In genomic region chrV:10023062-10023536, ce11 we compare ENCODE assay signal across 2 worm cellular contexts.
TF ChIP-seq lines count a peak whose summit lies in the region.

No protein-coding gene starts in this region.

TF ChIP-seq in whole organism, L4 larva, 104 proteins besides CTCF, POLR2A, EP300 and RAD21:
- no peak for TF ChIP-seq ZK337.2 (GFP tag; IDR thresholded peaks at IDR 0.05; lab: Robert Waterston, UW)
- TF ChIP-seq aly-2 (tag; optimal IDR thresholded peaks at IDR 0.05; lab: Kevin White, UChicago), result peak; percentile 59
- TF ChIP-seq nhr-102 (tag; optimal IDR thresholded peaks at IDR 0.05; lab: Kevin White, UChicago), result no peak
- TF ChIP-seq Y105C5A.15 (GFP tag; IDR thresholded peaks at IDR 0.05; lab: Robert Waterston, UW), result no peak
- TF ChIP-seq nhr-25 (tag; optimal IDR thresholded peaks at IDR 0.05; lab: Kevin White, UChicago; ENCODE audit: borderline replicate concordance, insufficient read depth), result no peak
- TF ChIP-seq pha-4 (GFP tag; IDR thresholded peaks at IDR 0.05; lab: Robert Waterston, UW), result peak; percentile 45; the same call in 1 of the 2 replicates
- TF ChIP-seq pha-4 (tag; optimal IDR thresholded peaks at IDR 0.05; lab: Kevin White, UChicago), result no peak
- TF ChIP-seq F49E8.2 (tag; optimal IDR thresholded peaks at IDR 0.05; lab: Kevin White, UChicago; ENCODE audit: borderline replicate concordance), result peak; percentile 52
- TF ChIP-seq zfp-2 (tag; optimal IDR thresholded peaks at IDR 0.05; lab: Kevin White, UChicago), result no peak
- TF ChIP-seq unc-130 (GFP tag; optimal IDR thresholded peaks at IDR 0.05; lab: Kevin White, UChicago), result peak; percentile 81
- TF ChIP-seq set-16 (GFP tag; IDR thresholded peaks at IDR 0.05; lab: Robert Waterston, UW), result no peak
- peak; percentile 46 for TF ChIP-seq lin-38 (GFP tag; IDR thresholded peaks at IDR 0.05; lab: Robert Waterston, UW)
- TF ChIP-seq gei-8 (GFP tag; optimal IDR thresholded peaks at IDR 0.05; lab: Kevin White, UChicago), result peak; percentile 2
- no peak for TF ChIP-seq mxl-3 (GFP tag; optimal IDR thresholded peaks at IDR 0.05; lab: Kevin White, UChicago)
TF ChIP-seq in whole organism, L4 larva: peak in this region for 6.

TF ChIP-seq in whole organism, young adult, 124 proteins besides CTCF, POLR2A, EP300 and RAD21 (continues in another document):
- TF ChIP-seq let-526 (GFP tag; IDR thresholded peaks at IDR 0.05; lab: Robert Waterston, UW) (no peak), T07F8.4 (tag; optimal IDR thresholded peaks at IDR 0.05; lab: Kevin White, UChicago) (no peak), athp-1 (tag; optimal IDR thresholded peaks at IDR 0.05; lab: Kevin White, UChicago) (no peak), hsf-1 (GFP tag; IDR thresholded peaks at IDR 0.05; lab: Robert Waterston, UW) (no peak; the same call in 1 of the 2 replicates), B0019.2 (GFP tag; conservative IDR thresholded peaks at IDR 0.05; lab: Robert Waterston, UW) (peak; percentile 59; the same call in 1 of the 2 replicates), gei-17 (GFP tag; optimal IDR thresholded peaks at IDR 0.05; lab: Kevin White, UChicago) (no peak), ceh-100 (GFP tag; IDR thresholded peaks at IDR 0.05; lab: Robert Waterston, UW) (no peak), tlf-1 (GFP tag; optimal IDR thresholded peaks at IDR 0.05; lab: Kevin White, UChicago) (peak; percentile 62), nhr-120 (GFP tag; IDR thresholded peaks at IDR 0.05; lab: Robert Waterston, UW) (no peak), dpl-1 (GFP tag; optimal IDR thresholded peaks at IDR 0.05; lab: Kevin White, UChicago) (no peak), nfyb-1 (GFP tag; IDR thresholded peaks at IDR 0.05; lab: Robert Waterston, UW) (no peak), zim-3 (tag; optimal IDR thresholded peaks at IDR 0.05; lab: Kevin White, UChicago) (no peak), F52B5.7 (tag; optimal IDR thresholded peaks at IDR 0.05; lab: Kevin White, UChicago) (no peak), xnd-1 (tag; optimal IDR thresholded peaks at IDR 0.05; lab: Kevin White, UChicago) (peak; percentile 5), F55B11.4 (tag; optimal IDR thresholded peaks at IDR 0.05; lab: Kevin White, UChicago; ENCODE audit: borderline replicate concordance, insufficient read depth) (no peak), pbrm-1 (GFP tag; IDR thresholded peaks at IDR 0.05; lab: Robert Waterston, UW) (0 out of 2 replicates have a peak, but pooled peaks have one; percentile 17), sdz-38 (tag; optimal IDR thresholded peaks at IDR 0.05; lab: Kevin White, UChicago) (no peak), ztf-26 (tag; optimal IDR thresholded peaks at IDR 0.05; lab: Kevin White, UChicago) (no peak), ztf-28 (GFP tag; IDR thresholded peaks at IDR 0.05; lab: Robert Waterston, UW) (no peak), F22D6.2 (tag; optimal IDR thresholded peaks at IDR 0.05; lab: Kevin White, UChicago) (no peak), sea-2 (GFP tag; IDR thresholded peaks at IDR 0.05; lab: Robert Waterston, UW) (no peak), nhr-27 (tag; optimal IDR thresholded peaks at IDR 0.05; lab: Kevin White, UChicago) (peak; percentile 80), attf-5 (GFP tag; optimal IDR thresholded peaks at IDR 0.05; lab: Kevin White, UChicago) (no peak), akir-1 (GFP tag; optimal IDR thresholded peaks at IDR 0.05; lab: Kevin White, UChicago) (no peak), lag-1 (GFP tag; IDR thresholded peaks at IDR 0.05; lab: Robert Waterston, UW) (no peak), cebp-2 (GFP tag; IDR thresholded peaks at IDR 0.05; lab: Robert Waterston, UW) (no peak), ztf-22 (GFP tag; optimal IDR thresholded peaks at IDR 0.05; lab: Kevin White, UChicago) (no peak), efl-1 (GFP tag; optimal IDR thresholded peaks at IDR 0.05; lab: Kevin White, UChicago) (no peak), ceh-91 (GFP tag; IDR thresholded peaks at IDR 0.05; lab: Robert Waterston, UW) (peak; percentile 41), rcor-1 (GFP tag; IDR thresholded peaks at IDR 0.05; lab: Robert Waterston, UW) (no peak), unc-130 (GFP tag; optimal IDR thresholded peaks at IDR 0.05; lab: Kevin White, UChicago) (peak; percentile 97), Y53F4B.3 (GFP tag; IDR thresholded peaks at IDR 0.05; lab: Robert Waterston, UW) (0 out of 2 replicates have a peak, but pooled peaks have one; percentile 37), F57C9.4 (tag; optimal IDR thresholded peaks at IDR 0.05; lab: Kevin White, UChicago) (no peak), C06A6.2 (GFP tag; conservative IDR thresholded peaks at IDR 0.05; lab: Robert Waterston, UW) (no peak), F37B4.10 (GFP tag; IDR thresholded peaks at IDR 0.05; lab: Robert Waterston, UW) (no peak), Y67H2A.10 (GFP tag; conservative IDR thresholded peaks at IDR 0.05; lab: Robert Waterston, UW) (no peak), die-1 (tag; optimal IDR thresholded peaks at IDR 0.05; lab: Kevin White, UChicago) (no peak), C17E4.6 (GFP tag; IDR thresholded peaks at IDR 0.05; lab: Robert Waterston, UW) (peak; percentile 61; the same call in 1 of the 2 replicates), ZK185.1 (tag; optimal IDR thresholded peaks at IDR 0.05; lab: Kevin White, UChicago; ENCODE audit: poor library complexity, severe bottlenecking) (no peak), F49E8.2 (tag; optimal IDR thresholded peaks at IDR 0.05; lab: Kevin White, UChicago; ENCODE audit: insufficient read depth) (peak; percentile 82), F23B12.7 (tag; optimal IDR thresholded peaks at IDR 0.05; lab: Kevin White, UChicago; ENCODE audit: insufficient read depth) (peak; percentile 58), B0336.3 (GFP tag; IDR thresholded peaks at IDR 0.05; lab: Robert Waterston, UW) (peak; percentile 46; the same call in 1 of the 2 replicates), madf-3 (GFP tag; IDR thresholded peaks at IDR 0.05; lab: Robert Waterston, UW) (no peak), cebp-1 (GFP tag; IDR thresholded peaks at IDR 0.05; lab: Robert Waterston, UW) (no peak), cebp-1 (tag; optimal IDR thresholded peaks at IDR 0.05; lab: Kevin White, UChicago) (peak; percentile 3), ceh-40 (GFP tag; IDR thresholded peaks at IDR 0.05; lab: Robert Waterston, UW) (no peak), bed-1 (GFP tag; IDR thresholded peaks at IDR 0.05; lab: Robert Waterston, UW) (no peak), ceh-79 (tag; optimal IDR thresholded peaks at IDR 0.05; lab: Kevin White, UChicago) (no peak), nfya-2 (GFP tag; IDR thresholded peaks at IDR 0.05; lab: Robert Waterston, UW) (no peak), egl-18 (GFP tag; IDR thresholded peaks at IDR 0.05; lab: Robert Waterston, UW) (no peak), lsy-27 (tag; optimal IDR thresholded peaks at IDR 0.05; lab: Kevin White, UChicago; ENCODE audit: borderline replicate concordance, insufficient read depth) (no peak), K11D2.4 (GFP tag; IDR thresholded peaks at IDR 0.05; lab: Robert Waterston, UW) (no peak), T26A5.8 (tag; optimal IDR thresholded peaks at IDR 0.05; lab: Kevin White, UChicago) (no peak), F10E7.11 (tag; optimal IDR thresholded peaks at IDR 0.05; lab: Kevin White, UChicago) (no peak), K12H6.12 (tag; optimal IDR thresholded peaks at IDR 0.05; lab: Kevin White, UChicago) (no peak), atf-7 (tag; optimal IDR thresholded peaks at IDR 0.05; lab: Kevin White, UChicago) (no peak), hrde-1 (tag; optimal IDR thresholded peaks at IDR 0.05; lab: Kevin White, UChicago; ENCODE audit: borderline replicate concordance) (peak; percentile 97), F33H1.4 (GFP tag; IDR thresholded peaks at IDR 0.05; lab: Robert Waterston, UW) (0 out of 2 replicates have a peak, but pooled peaks have one; percentile 7), ets-4 (GFP tag; optimal IDR thresholded peaks at IDR 0.05; lab: Kevin White, UChicago) (no peak), him-1 (tag; optimal IDR thresholded peaks at IDR 0.05; lab: Kevin White, UChicago) (no peak), unc-62 (GFP tag; optimal IDR thresholded peaks at IDR 0.05; lab: Kevin White, UChicago) (no peak), Y95B8A.8 (GFP tag; IDR thresholded peaks at IDR 0.05; lab: Robert Waterston, UW) (peak; percentile 97), hmg-1.2 (GFP tag; IDR thresholded peaks at IDR 0.05; lab: Robert Waterston, UW) (peak; percentile 25), dox-1 (GFP tag; IDR thresholded peaks at IDR 0.05; lab: Robert Waterston, UW) (no peak), repo-1 (tag; optimal IDR thresholded peaks at IDR 0.05; lab: Kevin White, UChicago) (peak; percentile 66), snpc-4 (GFP tag; optimal IDR thresholded peaks at IDR 0.05; lab: Kevin White, UChicago) (peak; percentile 70), snpc-4 (tag; optimal IDR thresholded peaks at IDR 0.05; lab: Kevin White, UChicago) (peak in 3 of 4 experiments; percentile 17 to 69 (median 41)), B0261.1 (tag; optimal IDR thresholded peaks at IDR 0.05; lab: Kevin White, UChicago) (no peak), Y53G8AR.9 (GFP tag; conservative IDR thresholded peaks at IDR 0.05; lab: Robert Waterston, UW) (no peak), F57A8.1 (GFP tag; optimal IDR thresholded peaks at IDR 0.05; lab: Kevin White, UChicago) (no peak), B0035.1 (tag; optimal IDR thresholded peaks at IDR 0.05; lab: Kevin White, UChicago) (no peak), F39B2.1 (GFP tag; IDR thresholded peaks at IDR 0.05; lab: Robert Waterston, UW) (no peak), lin-35 (GFP tag; optimal IDR thresholded peaks at IDR 0.05; lab: Kevin White, UChicago) (peak in 1 of 3 experiments; percentile 20), Y79H2A.3 (GFP tag; conservative IDR thresholded peaks at IDR 0.05; lab: Robert Waterston, UW) (peak; percentile 98), ztf-25 (GFP tag; IDR thresholded peaks at IDR 0.05; lab: Robert Waterston, UW) (peak; percentile 63; the same call in 1 of the 2 replicates), ceh-27 (GFP tag; optimal IDR thresholded peaks at IDR 0.05; lab: Kevin White, UChicago) (no peak), ceh-58 (GFP tag; IDR thresholded peaks at IDR 0.05; lab: Robert Waterston, UW) (no peak), D2030.7 (GFP tag; IDR thresholded peaks at IDR 0.05; lab: Robert Waterston, UW) (peak; percentile 93)

Comparison
In these comparisons a context has a peak if more than half of its experiments do, and no peak if none do; other contexts are left out.
1. Of the 7 proteins assayed by ChIP-seq in both whole organism, young adult and whole organism, L4 larva: peak only in whole organism, young adult: ama-1 and snpc-4; only in whole organism, L4 larva: none; in both: F49E8.2 and unc-130; in neither: 2; mixed calls (peak in some experiments, not most) for 1.